Fruit fly (Drosophila melanogaster) whole organism, adult: Measurements from ENCODE around the gene Alp11.

Experiments
- CG12768 ChIP-seq: fragments of 200-800 bp; sonication (Bioruptor generic); optimal IDR thresholded peaks from 2 replicates; lab custom pipeline; 2017; ENCODE audit warnings: missing biosample characterization, missing genetic modification characterization, mild to moderate bottlenecking, moderate library complexity, missing genetic modification reagents
- CG14711 ChIP-seq: fragments of 200-800 bp; sonication (Bioruptor generic); optimal IDR thresholded peaks from 2 replicates; lab custom pipeline; 2018; ENCODE audit warnings: missing biosample characterization, mild to moderate bottlenecking, missing genetic modification characterization, moderate library complexity
- CG1620 ChIP-seq: fragments of 200-800 bp; sonication (Bioruptor generic); optimal IDR thresholded peaks from 2 replicates; lab custom pipeline; 2016; ENCODE audit warnings: missing biosample characterization, missing genetic modification characterization
- CG7045 ChIP-seq: fragments of 200-800 bp; sonication (Bioruptor generic); optimal IDR thresholded peaks from 2 replicates; lab custom pipeline; 2017; ENCODE audit warnings: missing biosample characterization, mild to moderate bottlenecking, missing genetic modification characterization
- Crg-1 ChIP-seq: fragments of 200-800 bp; sonication (Bioruptor generic); optimal IDR thresholded peaks from 2 replicates; lab custom pipeline; 2016; ENCODE audit warnings: missing biosample characterization, missing genetic modification characterization
- Hr96 ChIP-seq: fragments of 200-800 bp; sonication (Bioruptor generic); optimal IDR thresholded peaks from 2 replicates; lab custom pipeline; 2016; ENCODE audit warnings: missing biosample characterization, missing genetic modification characterization
- cic ChIP-seq: fragments of 200-800 bp; sonication (Bioruptor generic); optimal IDR thresholded peaks from 2 replicates; lab custom pipeline; 2017; ENCODE audit warnings: missing biosample characterization, mild to moderate bottlenecking, missing genetic modification characterization, moderate library complexity
- cnc ChIP-seq, 2 experiments: fragments of >200 bp; optimal IDR thresholded peaks; 2 replicates each; lab custom pipeline; 2017
- tj ChIP-seq: fragments of 200-800 bp; sonication (Bioruptor generic); optimal IDR thresholded peaks from 3 replicates; lab custom pipeline; 2017; ENCODE audit warnings: missing biosample characterization, mild to moderate bottlenecking, missing genetic modification characterization, moderate library complexity
- toe ChIP-seq: fragments of 200-800 bp; sonication (Bioruptor generic); optimal IDR thresholded peaks from 2 replicates; lab custom pipeline; 2016; ENCODE audit warnings: missing biosample characterization, missing genetic modification characterization

dm6 chrX:15583842-15584441, 3.6 kb upstream of the Alp11 start:
- TF ChIP-seq CG1620 (GFP tag; lab: Kevin White, UChicago) (no peak), Crg-1 (GFP tag; lab: Kevin White, UChicago) (no peak), cic (no peak), cnc (optimal IDR thresholded peaks at IDR 0.05; lab: Kevin White, UChicago) (no peak), CG7045 (GFP tag; lab: Kevin White, UChicago) (no peak), Hr96 (GFP tag; lab: Kevin White, UChicago) (no peak), CG14711 (tag; lab: Kevin White, UChicago) (no peak), tj (peak; percentile 10), CG12768 (GFP tag; lab: Kevin White, UChicago) (no peak), toe (GFP tag; lab: Kevin White, UChicago) (no peak)
